Worm (Caenorhabditis elegans) whole organism, L4 larva: Measurements from ENCODE around the gene F56H9.9.

Experiments used
- F44E2.7 ChIP-seq: fragments of 200-800 bp; sonication (Bioruptor generic); IDR thresholded peaks from 2 replicates; pipeline ENCODE4 v2.1.2; 2022; ENCODE audit warnings: missing genetic modification characterization, missing compliant biosample characterization
- aly-2 ChIP-seq: sonication (generic microtip); optimal IDR thresholded peaks from 2 replicates; lab custom pipeline; 2018; ENCODE audit warnings: missing biosample characterization, missing genetic modification characterization
- ama-1 ChIP-seq: fragments of 150-350 bp; optimal IDR thresholded peaks from 2 replicates; lab custom pipeline; 2014; ENCODE audit warnings: inconsistent platforms, mixed read lengths
- ces-1 ChIP-seq: fragments of 150-350 bp; sonication (generic microtip); optimal IDR thresholded peaks from 4 replicates; lab custom pipeline; 2014; ENCODE audit warnings: missing biosample characterization, missing genetic modification reagents, missing genetic modification characterization
- daf-16 ChIP-seq, 3 experiments: sonication (generic microtip); optimal IDR thresholded peaks; 2 replicates each; lab custom pipeline; 2016 to 2017; ENCODE audit warnings: missing genetic modification characterization in 3 of 3, missing genetic modification reagents in 3 of 3, mild to moderate bottlenecking in 2 of 3, missing compliant biosample characterization in 2 of 3, missing biosample characterization in 1 of 3, moderate library complexity in 1 of 3
- fos-1 ChIP-seq: fragments of 150-350 bp; optimal IDR thresholded peaks from 2 replicates; lab custom pipeline; 2014; ENCODE audit warnings: missing biosample characterization, missing genetic modification characterization
- lir-3 ChIP-seq: sonication (generic microtip); optimal IDR thresholded peaks from 2 replicates; lab custom pipeline; 2016; ENCODE audit warnings: mild to moderate bottlenecking, missing genetic modification characterization, missing compliant biosample characterization
- mdl-1 ChIP-seq, 2 experiments: fragments of 150-350 bp in 1 of 2; sonication (generic microtip) in 1 of 2; optimal IDR thresholded peaks; 2 replicates each; lab custom pipeline; 2014 to 2017; ENCODE audit warnings: missing biosample characterization in 2 of 2, missing genetic modification characterization in 2 of 2
- mep-1 ChIP-seq: fragments of 150-350 bp; sonication (generic microtip); optimal IDR thresholded peaks from 3 replicates; lab custom pipeline; 2014; ENCODE audit warnings: missing biosample characterization, missing genetic modification characterization
- nhr-237 ChIP-seq: sonication (generic microtip); optimal IDR thresholded peaks from 2 replicates; lab custom pipeline; 2017; ENCODE audit warnings: missing biosample characterization, missing genetic modification characterization

ce11 chrV:12586793-12587192 lies 37.5 kb downstream of the F56H9.9 start:
- no peak for TF ChIP-seq mep-1 (tag; lab: Kevin White, UChicago)
- TF ChIP-seq nhr-237 (tag; lab: Kevin White, UChicago): no peak
- TF ChIP-seq daf-16 (GFP tag; optimal IDR thresholded peaks at IDR 0.05; lab: Kevin White, UChicago): no peak
- no peak for TF ChIP-seq daf-16 (tag; optimal IDR thresholded peaks at IDR 0.05; lab: Kevin White, UChicago)
- TF ChIP-seq aly-2: no peak
- TF ChIP-seq fos-1 (tag; lab: Kevin White, UChicago): no peak
- no peak for TF ChIP-seq mdl-1 (tag; optimal IDR thresholded peaks at IDR 0.05; lab: Kevin White, UChicago)
- TF ChIP-seq lir-3 (tag; lab: Kevin White, UChicago): no peak
- no peak for TF ChIP-seq F44E2.7 (GFP tag; lab: Robert Waterston, UW)
- no peak for TF ChIP-seq ces-1 (GFP tag; lab: Kevin White, UChicago)
- TF ChIP-seq ama-1 (lab: Kevin White, UChicago): no peak
